Worm (Caenorhabditis elegans) whole organism, L4 larva: ENCODE results near the gene ZC116.1.

Source experiments
- D1046.2 ChIP-seq: fragments of 200-800 bp; sonication (Bioruptor generic); IDR thresholded peaks from 2 replicates; pipeline ENCODE4 v1.3.6; 2022; ENCODE audit warnings: missing genetic modification characterization, missing compliant biosample characterization
- F10B5.3 ChIP-seq: sonication (generic microtip); optimal IDR thresholded peaks from 2 replicates; lab custom pipeline; 2016; ENCODE audit warnings: mild to moderate bottlenecking, missing genetic modification characterization, missing compliant biosample characterization
- F26F4.8 ChIP-seq: fragments of 200-800 bp; sonication (Bioruptor generic); conservative IDR thresholded peaks from 2 replicates; pipeline ENCODE4 v1.3.6; 2022; ENCODE audit warnings: missing genetic modification characterization, missing compliant biosample characterization
- F44E2.7 ChIP-seq: fragments of 200-800 bp; sonication (Bioruptor generic); IDR thresholded peaks from 2 replicates; pipeline ENCODE4 v2.1.2; 2022; ENCODE audit warnings: missing genetic modification characterization, missing compliant biosample characterization
- F49E8.2 ChIP-seq: sonication (generic microtip); optimal IDR thresholded peaks from 2 replicates; lab custom pipeline; 2016; ENCODE audit warnings: missing compliant biosample characterization, mild to moderate bottlenecking, missing genetic modification characterization, borderline replicate concordance
- T26A8.4 ChIP-seq: fragments of 200-800 bp; sonication (Bioruptor generic); IDR thresholded peaks from 2 replicates; pipeline ENCODE4 v1.3.6; 2022; ENCODE audit warnings: missing genetic modification characterization, missing compliant biosample characterization
- Y48G9A.11 ChIP-seq: fragments of 200-800 bp; sonication (Bioruptor generic); IDR thresholded peaks from 2 replicates; pipeline ENCODE4 v1.3.6; 2022; ENCODE audit warnings: missing genetic modification reagents, missing genetic modification characterization, missing compliant biosample characterization
- Y75B8A.6 ChIP-seq: fragments of 200-800 bp; sonication (Bioruptor generic); IDR thresholded peaks from 2 replicates; pipeline ENCODE4 v1.3.6; 2022; ENCODE audit warnings: missing genetic modification reagents, missing genetic modification characterization, missing compliant biosample characterization
- ZK546.5 ChIP-seq, 2 experiments: sonication (generic microtip); optimal IDR thresholded peaks; 2 replicates each; lab custom pipeline; 2017; ENCODE audit warnings: missing biosample characterization in 2 of 2, missing genetic modification characterization in 2 of 2
- ces-1 ChIP-seq: fragments of 150-350 bp; sonication (generic microtip); optimal IDR thresholded peaks from 4 replicates; lab custom pipeline; 2014; ENCODE audit warnings: missing biosample characterization, missing genetic modification reagents, missing genetic modification characterization
- cey-2 ChIP-seq: sonication (generic microtip); optimal IDR thresholded peaks from 3 replicates; lab custom pipeline; 2017; ENCODE audit warnings: missing genetic modification characterization, mild to moderate bottlenecking, missing compliant biosample characterization, antibody characterized with exemption, borderline replicate concordance; ENCODE audit not compliant: insufficient read depth
- ctbp-1 ChIP-seq: fragments of 200-800 bp; sonication (Bioruptor generic); IDR thresholded peaks from 2 replicates; pipeline ENCODE4 v1.3.6; 2022; ENCODE audit warnings: missing genetic modification reagents, missing genetic modification characterization, missing compliant biosample characterization
- dmd-8 ChIP-seq: fragments of 200-800 bp; sonication (Bioruptor generic); IDR thresholded peaks from 2 replicates; pipeline ENCODE4 v1.3.6; 2022; ENCODE audit warnings: missing genetic modification characterization, missing compliant biosample characterization
- egl-27 ChIP-seq: sonication (generic microtip); optimal IDR thresholded peaks from 3 replicates; lab custom pipeline; 2017; ENCODE audit warnings: missing biosample characterization, missing genetic modification reagents, missing genetic modification characterization
- egl-43 ChIP-seq: fragments of 200-800 bp; sonication (Bioruptor generic); IDR thresholded peaks from 2 replicates; pipeline ENCODE4 v1.3.6; 2022; ENCODE audit warnings: missing genetic modification reagents, missing genetic modification characterization, missing compliant biosample characterization
- fos-1 ChIP-seq: fragments of 150-350 bp; optimal IDR thresholded peaks from 2 replicates; lab custom pipeline; 2014; ENCODE audit warnings: missing biosample characterization, missing genetic modification characterization
- gei-8 ChIP-seq: fragments of 200-800 bp; sonication (Bioruptor generic); optimal IDR thresholded peaks from 2 replicates; lab custom pipeline; 2018; ENCODE audit warnings: mild to moderate bottlenecking, missing genetic modification characterization, missing compliant biosample characterization
- hmg-1.1 ChIP-seq: fragments of 200-800 bp; sonication (Bioruptor generic); IDR thresholded peaks from 2 replicates; pipeline ENCODE4 v1.3.6; 2022; ENCODE audit warnings: missing genetic modification reagents, missing genetic modification characterization, missing compliant biosample characterization
- lim-7 ChIP-seq: fragments of 200-800 bp; sonication (Bioruptor generic); IDR thresholded peaks from 2 replicates; pipeline ENCODE4 v1.3.6; 2022; ENCODE audit warnings: missing genetic modification characterization, missing compliant biosample characterization
- lin-15B ChIP-seq: fragments of 150-350 bp; sonication (generic microtip); optimal IDR thresholded peaks from 3 replicates; lab custom pipeline; 2014; ENCODE audit warnings: missing biosample characterization, missing genetic modification characterization
- lin-38 ChIP-seq: fragments of 200-800 bp; sonication (Bioruptor generic); IDR thresholded peaks from 2 replicates; pipeline ENCODE4 v1.3.6; 2022; ENCODE audit warnings: missing genetic modification reagents, missing genetic modification characterization, missing compliant biosample characterization
- lin-39 ChIP-seq: fragments of 150-350 bp; optimal IDR thresholded peaks from 2 replicates; lab custom pipeline; 2014; ENCODE audit warnings: missing biosample characterization, missing genetic modification reagents, missing genetic modification characterization
- lir-3 ChIP-seq: sonication (generic microtip); optimal IDR thresholded peaks from 2 replicates; lab custom pipeline; 2016; ENCODE audit warnings: mild to moderate bottlenecking, missing genetic modification characterization, missing compliant biosample characterization
- lsy-2 ChIP-seq, 2 experiments: fragments of 150-350 bp in 1 of 2; sonication (generic microtip) in 1 of 2; optimal IDR thresholded peaks; 2 replicates each; lab custom pipeline; 2014 to 2017; ENCODE audit warnings: missing biosample characterization in 2 of 2, missing genetic modification characterization in 2 of 2
- madf-9 ChIP-seq: fragments of 200-800 bp; sonication (Bioruptor generic); conservative IDR thresholded peaks from 2 replicates; pipeline ENCODE4 v1.3.6; 2022; ENCODE audit warnings: missing genetic modification reagents, missing genetic modification characterization, missing compliant biosample characterization
- mdl-1 ChIP-seq, 2 experiments: fragments of 150-350 bp in 1 of 2; sonication (generic microtip) in 1 of 2; optimal IDR thresholded peaks; 2 replicates each; lab custom pipeline; 2014 to 2017; ENCODE audit warnings: missing biosample characterization in 2 of 2, missing genetic modification characterization in 2 of 2
- mes-2 ChIP-seq: sonication (generic microtip); optimal IDR thresholded peaks from 2 replicates; lab custom pipeline; 2016; ENCODE audit warnings: missing genotype, mild to moderate bottlenecking, missing genetic modification characterization, missing compliant biosample characterization; ENCODE audit not compliant: poor library complexity, severe bottlenecking
- mxl-2 ChIP-seq: fragments of 200-800 bp; sonication (Bioruptor generic); conservative IDR thresholded peaks from 2 replicates; pipeline ENCODE4 v1.3.6; 2022; ENCODE audit warnings: missing genetic modification reagents, missing genetic modification characterization, missing compliant biosample characterization
- mxl-3 ChIP-seq: fragments of 200-800 bp; sonication (Bioruptor generic); optimal IDR thresholded peaks from 2 replicates; lab custom pipeline; 2018; ENCODE audit warnings: mild to moderate bottlenecking, missing genetic modification characterization, missing compliant biosample characterization
- nhr-102 ChIP-seq: sonication (generic microtip); optimal IDR thresholded peaks from 2 replicates; lab custom pipeline; 2016; ENCODE audit warnings: mild to moderate bottlenecking, missing genetic modification characterization, moderate library complexity, missing compliant biosample characterization
- nhr-11 ChIP-seq: fragments of 150-350 bp; optimal IDR thresholded peaks from 2 replicates; lab custom pipeline; 2014; ENCODE audit warnings: missing biosample characterization, missing genetic modification characterization
- nhr-111 ChIP-seq: fragments of 200-800 bp; sonication (Bioruptor generic); optimal IDR thresholded peaks from 2 replicates; lab custom pipeline; 2018; ENCODE audit warnings: mild to moderate bottlenecking, missing genetic modification characterization, missing compliant biosample characterization
- nhr-28 ChIP-seq: fragments of 150-350 bp; optimal IDR thresholded peaks from 2 replicates; lab custom pipeline; 2014; ENCODE audit warnings: missing biosample characterization, missing genetic modification characterization
- nhr-48 ChIP-seq: sonication (generic microtip); optimal IDR thresholded peaks from 2 replicates; lab custom pipeline; 2016; ENCODE audit warnings: mild to moderate bottlenecking, missing genetic modification characterization, missing compliant biosample characterization
- nhr-6 ChIP-seq: fragments of 150-350 bp; optimal IDR thresholded peaks from 2 replicates; lab custom pipeline; 2014; ENCODE audit warnings: missing biosample characterization, missing genetic modification characterization
- nhr-77 ChIP-seq: fragments of 150-350 bp; optimal IDR thresholded peaks from 2 replicates; lab custom pipeline; 2014; ENCODE audit warnings: missing biosample characterization, missing genetic modification characterization
- pha-4 ChIP-seq, 2 experiments: fragments of 150-350 bp in 1 of 2; fragments of 200-800 bp in 1 of 2; sonication (Bioruptor generic) in 1 of 2; IDR thresholded peaks in 1 of 2; optimal IDR thresholded peaks in 1 of 2; 2 replicates each; pipeline versions ENCODE4 v1.3.6 to Lab custom; 2014 to 2022; ENCODE audit warnings: missing genetic modification characterization in 2 of 2, missing genetic modification reagents in 2 of 2, missing biosample characterization in 1 of 2, missing compliant biosample characterization in 1 of 2
- php-3 ChIP-seq: fragments of 200-800 bp; sonication (Bioruptor generic); IDR thresholded peaks from 2 replicates; pipeline ENCODE4 v1.3.6; 2022; ENCODE audit warnings: missing genetic modification reagents, missing genetic modification characterization, missing compliant biosample characterization
- pqm-1 ChIP-seq: sonication (generic microtip); optimal IDR thresholded peaks from 2 replicates; lab custom pipeline; 2017; ENCODE audit warnings: missing biosample characterization, missing genetic modification characterization
- rbr-2 ChIP-seq: sonication (generic microtip); optimal IDR thresholded peaks from 2 replicates; lab custom pipeline; 2016; ENCODE audit warnings: missing genotype, missing genetic modification characterization, missing compliant biosample characterization
- sdz-12 ChIP-seq: fragments of 200-800 bp; sonication (Bioruptor generic); optimal IDR thresholded peaks from 2 replicates; lab custom pipeline; 2018; ENCODE audit warnings: mild to moderate bottlenecking, missing genetic modification characterization, missing compliant biosample characterization
- skn-1 ChIP-seq: fragments of 150-350 bp; optimal IDR thresholded peaks from 2 replicates; lab custom pipeline; 2014; ENCODE audit warnings: missing biosample characterization, missing genetic modification characterization
- snpc-1.2 ChIP-seq: fragments of 200-800 bp; sonication (Bioruptor generic); IDR thresholded peaks from 2 replicates; pipeline ENCODE4 v1.3.6; 2022; ENCODE audit warnings: missing genetic modification reagents, missing genetic modification characterization, missing compliant biosample characterization
- spr-1 ChIP-seq: sonication (generic microtip); optimal IDR thresholded peaks from 2 replicates; lab custom pipeline; 2016; ENCODE audit warnings: mild to moderate bottlenecking, missing genetic modification characterization, missing compliant biosample characterization
- spr-3 ChIP-seq: fragments of 200-800 bp; sonication (Bioruptor generic); optimal IDR thresholded peaks from 2 replicates; lab custom pipeline; 2018; ENCODE audit warnings: mild to moderate bottlenecking, missing genetic modification characterization, missing compliant biosample characterization
- tra-1 ChIP-seq: fragments of 200-800 bp; sonication (Bioruptor generic); IDR thresholded peaks from 2 replicates; pipeline ENCODE4 v1.3.6; 2022; ENCODE audit warnings: missing genetic modification reagents, missing genetic modification characterization, missing compliant biosample characterization
- unc-130 ChIP-seq: sonication (generic microtip); optimal IDR thresholded peaks from 2 replicates; lab custom pipeline; 2016; ENCODE audit warnings: missing genetic modification reagents, missing genetic modification characterization, missing compliant biosample characterization
- vab-7 ChIP-seq: fragments of 200-800 bp; sonication (Bioruptor generic); IDR thresholded peaks from 2 replicates; pipeline ENCODE4 v1.3.6; 2022; ENCODE audit warnings: missing genetic modification reagents, missing genetic modification characterization, missing compliant biosample characterization
- zfp-3 ChIP-seq: fragments of 200-800 bp; sonication (Bioruptor generic); conservative IDR thresholded peaks from 2 replicates; pipeline ENCODE4 v1.3.6; 2022; ENCODE audit warnings: missing genetic modification reagents, missing genetic modification characterization, missing compliant biosample characterization
- zip-2 ChIP-seq: fragments of 150-350 bp; optimal IDR thresholded peaks from 2 replicates; lab custom pipeline; 2014; ENCODE audit warnings: missing biosample characterization, missing genetic modification characterization

The ZC116.1 gene

DNA sequence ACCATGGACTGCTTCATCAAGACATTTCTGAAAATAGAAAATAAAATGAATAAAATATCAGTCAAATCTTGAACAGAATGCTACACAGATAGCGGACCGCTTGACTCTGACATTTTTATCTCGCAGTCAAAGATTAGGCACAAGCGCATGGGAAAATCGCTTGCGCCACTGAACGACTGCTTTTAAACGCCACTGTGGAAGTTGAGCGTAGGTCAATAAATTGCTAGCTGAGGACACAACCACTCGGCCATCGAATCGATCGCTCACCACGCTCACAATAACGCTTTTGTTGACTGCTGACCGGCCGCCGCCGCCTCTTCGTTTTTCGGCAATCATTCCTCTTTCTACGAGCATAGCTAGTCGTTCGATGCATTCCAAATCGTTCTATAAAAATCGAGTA is 12.8 kb upstream of the ZC116.1 start:
- TF ChIP-seq nhr-28 (tag; lab: Kevin White, UChicago) (peak; percentile 43), unc-130 (GFP tag; lab: Kevin White, UChicago) (peak; percentile 30), lin-39 (tag; lab: Kevin White, UChicago) (no peak), nhr-11 (no peak), nhr-6 (tag; lab: Kevin White, UChicago) (peak; percentile 85), ctbp-1 (GFP tag; lab: Robert Waterston, UW) (0 out of 2 replicates have a peak, but pooled peaks have one; percentile 46), ces-1 (GFP tag; lab: Kevin White, UChicago) (no peak), nhr-102 (tag; lab: Kevin White, UChicago) (peak; percentile 49), mxl-3 (GFP tag; lab: Kevin White, UChicago) (peak; percentile 50), vab-7 (GFP tag; lab: Robert Waterston, UW) (no peak; the same call in 1 of the 2 replicates), Y75B8A.6 (GFP tag; lab: Robert Waterston, UW) (peak; percentile 60; the same call in 1 of the 2 replicates), sdz-12 (no peak), mdl-1 (tag; optimal IDR thresholded peaks at IDR 0.05; lab: Kevin White, UChicago) (peak in 1 of 2 experiments; percentile 24), F26F4.8 (GFP tag; lab: Robert Waterston, UW) (no peak), hmg-1.1 (peak; percentile 56), spr-1 (tag; lab: Kevin White, UChicago) (peak; percentile 61), lim-7 (peak; percentile 84), lsy-2 (tag; optimal IDR thresholded peaks at IDR 0.05; lab: Kevin White, UChicago) (peak in 1 of 2 experiments; percentile 42), F10B5.3 (tag; lab: Kevin White, UChicago) (peak; percentile 24), skn-1 (tag; lab: Kevin White, UChicago) (no peak), F44E2.7 (GFP tag; lab: Robert Waterston, UW) (no peak), madf-9 (peak; percentile 53; the same call in 1 of the 2 replicates), ZK546.5 (tag; optimal IDR thresholded peaks at IDR 0.05; lab: Kevin White, UChicago) (no peak), dmd-8 (peak; percentile 60; the same call in 1 of the 2 replicates), pha-4 (GFP tag; IDR thresholded peaks at IDR 0.05; lab: Robert Waterston, UW) (peak; percentile 76), pha-4 (tag; optimal IDR thresholded peaks at IDR 0.05; lab: Kevin White, UChicago) (no peak), T26A8.4 (GFP tag; lab: Robert Waterston, UW) (peak; percentile 67; the same call in 1 of the 2 replicates), nhr-77 (no peak), mes-2 (tag; lab: Kevin White, UChicago) (peak; percentile 77), snpc-1.2 (peak; percentile 68), lin-38 (GFP tag; lab: Robert Waterston, UW) (peak; percentile 65), zip-2 (tag; lab: Kevin White, UChicago) (peak; percentile 54), zfp-3 (no peak; the same call in 1 of the 2 replicates), egl-43 (GFP tag; lab: Robert Waterston, UW) (peak; percentile 86), nhr-48 (tag; lab: Kevin White, UChicago) (peak; percentile 34), pqm-1 (tag; lab: Kevin White, UChicago) (no peak), F49E8.2 (peak; percentile 53), gei-8 (GFP tag; lab: Kevin White, UChicago) (peak; percentile 33), mxl-2 (no peak), php-3 (GFP tag; lab: Robert Waterston, UW) (no peak), lir-3 (tag; lab: Kevin White, UChicago) (peak; percentile 13), fos-1 (tag; lab: Kevin White, UChicago) (no peak), egl-27 (tag; lab: Kevin White, UChicago) (no peak), lin-15B (tag; lab: Kevin White, UChicago) (no peak), cey-2 (no peak), spr-3 (GFP tag; lab: Kevin White, UChicago) (peak; percentile 17), tra-1 (GFP tag; lab: Robert Waterston, UW) (0 out of 2 replicates have a peak, but pooled peaks have one; percentile 9), D1046.2 (GFP tag; lab: Robert Waterston, UW) (peak; percentile 83), Y48G9A.11 (peak; percentile 80), nhr-111 (GFP tag; lab: Kevin White, UChicago) (peak; percentile 48), rbr-2 (tag; lab: Kevin White, UChicago) (peak; percentile 53)
